Worm (Caenorhabditis elegans) whole organism, L1 larva: Measurements from ENCODE around the gene clec-208.

Source experiments
- Y116A8C.19 ChIP-seq: sonication (generic microtip); optimal IDR thresholded peaks from 2 replicates; lab custom pipeline; 2016; ENCODE audit warnings: missing compliant biosample characterization, missing genetic modification characterization, borderline replicate concordance
- alr-1 ChIP-seq: fragments of 200-800 bp; sonication (Bioruptor generic); optimal IDR thresholded peaks from 2 replicates; lab custom pipeline; 2018; ENCODE audit warnings: borderline replicate concordance, mild to moderate bottlenecking, missing genetic modification characterization, missing compliant biosample characterization
- aly-2 ChIP-seq: fragments of 150-350 bp; optimal IDR thresholded peaks from 2 replicates; lab custom pipeline; 2014; ENCODE audit warnings: missing biosample characterization, missing genetic modification characterization
- blmp-1 ChIP-seq: fragments of 150-350 bp; optimal IDR thresholded peaks from 2 replicates; lab custom pipeline; 2014; ENCODE audit warnings: missing biosample characterization, missing genetic modification characterization
- ceh-63 ChIP-seq: fragments of 200-800 bp; sonication (Bioruptor generic); optimal IDR thresholded peaks from 2 replicates; lab custom pipeline; 2018; ENCODE audit warnings: mild to moderate bottlenecking, missing genetic modification characterization, missing compliant biosample characterization
- ceh-82 ChIP-seq, 3 experiments: fragments of 150-350 bp in 1 of 3; sonication (generic microtip) in 2 of 3; optimal IDR thresholded peaks; 2 replicates each; lab custom pipeline; 2014 to 2017; ENCODE audit warnings: missing biosample characterization in 3 of 3, missing genetic modification characterization in 3 of 3
- ceh-90 ChIP-seq: sonication (generic microtip); optimal IDR thresholded peaks from 2 replicates; lab custom pipeline; 2016; ENCODE audit warnings: missing genetic modification characterization, missing compliant biosample characterization
- efl-1 ChIP-seq, 4 experiments: fragments of 150-350 bp; optimal IDR thresholded peaks in 3 of 4; peaks in 1 of 4; 1 replicate in 1 of 4; 2 replicates in 3 of 4; lab custom pipeline; 2014; ENCODE audit warnings: missing biosample characterization in 2 of 4, missing genetic modification characterization in 2 of 4, missing genetic modification reagents in 2 of 4
- efl-3 ChIP-seq: fragments of 200-800 bp; sonication (Bioruptor generic); optimal IDR thresholded peaks from 2 replicates; lab custom pipeline; 2018; ENCODE audit warnings: mild to moderate bottlenecking, missing genetic modification characterization, missing compliant biosample characterization
- egl-13 ChIP-seq: sonication (generic microtip); optimal IDR thresholded peaks from 2 replicates; lab custom pipeline; 2016; ENCODE audit warnings: missing genotype, missing genetic modification reagents, missing genetic modification characterization, missing compliant biosample characterization
- elt-3 ChIP-seq, 6 experiments: fragments of 150-350 bp in 1 of 6; sonication (generic microtip); optimal IDR thresholded peaks; 2 replicates each; lab custom pipeline; 2017 to 2018; ENCODE audit warnings: missing biosample characterization in 6 of 6, missing genetic modification characterization in 6 of 6, inconsistent platforms in 1 of 6
- fkh-10 ChIP-seq: sonication (generic microtip); optimal IDR thresholded peaks from 2 replicates; lab custom pipeline; 2017; ENCODE audit warnings: missing biosample characterization, missing genetic modification reagents, missing genetic modification characterization
- fkh-4 ChIP-seq: sonication (generic microtip); optimal IDR thresholded peaks from 2 replicates; lab custom pipeline; 2016; ENCODE audit warnings: missing compliant biosample characterization, missing genetic modification characterization, borderline replicate concordance
- fos-1 ChIP-seq: fragments of 150-350 bp; optimal IDR thresholded peaks from 2 replicates; lab custom pipeline; 2014; ENCODE audit warnings: missing biosample characterization, missing genetic modification characterization
- grh-1 ChIP-seq: fragments of 200-800 bp; sonication (Bioruptor generic); IDR thresholded peaks from 2 replicates; pipeline ENCODE4 v1.3.6; 2022; ENCODE audit warnings: missing genetic modification reagents, missing genetic modification characterization, missing compliant biosample characterization
- hpl-2 ChIP-seq: fragments of 150-350 bp; optimal IDR thresholded peaks from 2 replicates; lab custom pipeline; 2014; ENCODE audit warnings: missing biosample characterization, missing genetic modification reagents, missing genetic modification characterization
- isw-1 ChIP-seq: fragments of 200-800 bp; sonication (Bioruptor generic); IDR thresholded peaks from 2 replicates; pipeline ENCODE4 v1.3.6; 2022; ENCODE audit warnings: missing genetic modification characterization, missing compliant biosample characterization
- jun-1 ChIP-seq: fragments of 150-350 bp; optimal IDR thresholded peaks from 2 replicates; lab custom pipeline; 2014; ENCODE audit warnings: missing biosample characterization, missing genetic modification reagents, missing genetic modification characterization
- lin-13 ChIP-seq: fragments of 150-350 bp; optimal IDR thresholded peaks from 2 replicates; lab custom pipeline; 2014; ENCODE audit warnings: missing biosample characterization, missing genetic modification reagents, missing genetic modification characterization
- lin-39 ChIP-seq: fragments of 150-350 bp; optimal IDR thresholded peaks from 2 replicates; lab custom pipeline; 2014; ENCODE audit warnings: missing biosample characterization, missing genetic modification reagents, missing genetic modification characterization
- lir-3 ChIP-seq: sonication (generic microtip); optimal IDR thresholded peaks from 2 replicates; lab custom pipeline; 2016; ENCODE audit warnings: mild to moderate bottlenecking, missing genetic modification characterization, moderate library complexity, missing compliant biosample characterization; ENCODE audit not compliant: poor library complexity
- lsy-2 ChIP-seq, 2 experiments: fragments of 150-350 bp; optimal IDR thresholded peaks; 2 replicates each; lab custom pipeline; 2014; ENCODE audit warnings: missing biosample characterization in 2 of 2, missing genetic modification characterization in 2 of 2
- mef-2 ChIP-seq: fragments of 150-350 bp; optimal IDR thresholded peaks from 2 replicates; lab custom pipeline; 2014; ENCODE audit warnings: missing biosample characterization, missing genetic modification characterization
- nhr-19 ChIP-seq: fragments of 200-800 bp; sonication (Bioruptor generic); conservative IDR thresholded peaks from 2 replicates; pipeline ENCODE4 v1.3.6; 2022; ENCODE audit warnings: missing genetic modification characterization, missing compliant biosample characterization
- nhr-20 ChIP-seq: sonication (generic microtip); optimal IDR thresholded peaks from 2 replicates; lab custom pipeline; 2016; ENCODE audit warnings: mild to moderate bottlenecking, missing genetic modification characterization, missing compliant biosample characterization
- nhr-237 ChIP-seq: fragments of 150-350 bp; optimal IDR thresholded peaks from 2 replicates; lab custom pipeline; 2014; ENCODE audit warnings: missing biosample characterization, missing genetic modification characterization
- nhr-28 ChIP-seq: fragments of 150-350 bp; optimal IDR thresholded peaks from 2 replicates; lab custom pipeline; 2014; ENCODE audit warnings: missing biosample characterization, missing genetic modification characterization
- nhr-47 ChIP-seq: sonication (generic microtip); optimal IDR thresholded peaks from 2 replicates; lab custom pipeline; 2016; ENCODE audit warnings: mild to moderate bottlenecking, missing genetic modification characterization, moderate library complexity, missing compliant biosample characterization
- nhr-71 ChIP-seq: sonication (generic microtip); optimal IDR thresholded peaks from 2 replicates; lab custom pipeline; 2016; ENCODE audit warnings: mild to moderate bottlenecking, missing genetic modification characterization, moderate library complexity, missing compliant biosample characterization
- nhr-77 ChIP-seq: fragments of 150-350 bp; optimal IDR thresholded peaks from 2 replicates; lab custom pipeline; 2014; ENCODE audit warnings: missing biosample characterization, missing genetic modification characterization
- nhr-85 ChIP-seq: sonication (generic microtip); peaks from one replicate; lab custom pipeline; 2016; ENCODE audit warnings: missing genetic modification characterization, inconsistent platforms, missing compliant biosample characterization
- pag-3 ChIP-seq: sonication (generic microtip); optimal IDR thresholded peaks from 2 replicates; lab custom pipeline; 2017; ENCODE audit warnings: missing genetic modification characterization, mild to moderate bottlenecking, missing compliant biosample characterization, antibody characterized with exemption, borderline replicate concordance; ENCODE audit not compliant: insufficient read depth
- pax-3 ChIP-seq: fragments of 200-800 bp; sonication (Bioruptor generic); optimal IDR thresholded peaks from 2 replicates; lab custom pipeline; 2018; ENCODE audit warnings: mild to moderate bottlenecking, missing genetic modification characterization, moderate library complexity, missing compliant biosample characterization
- pqm-1 ChIP-seq: sonication (generic microtip); optimal IDR thresholded peaks from 3 replicates; lab custom pipeline; 2017; ENCODE audit warnings: missing biosample characterization, missing genetic modification characterization
- rnt-1 ChIP-seq: sonication (generic microtip); optimal IDR thresholded peaks from 2 replicates; lab custom pipeline; 2016; ENCODE audit warnings: mild to moderate bottlenecking, missing genetic modification characterization, moderate library complexity, missing compliant biosample characterization
- skn-1 ChIP-seq: fragments of 150-350 bp; optimal IDR thresholded peaks from 2 replicates; lab custom pipeline; 2014; ENCODE audit warnings: missing biosample characterization, missing genetic modification characterization
- tbx-2 ChIP-seq: sonication (generic microtip); optimal IDR thresholded peaks from 2 replicates; lab custom pipeline; 2016; ENCODE audit warnings: missing genetic modification characterization, missing compliant biosample characterization
- unc-130 ChIP-seq: fragments of 150-350 bp; optimal IDR thresholded peaks from 2 replicates; lab custom pipeline; 2017; ENCODE audit warnings: missing biosample characterization, missing genetic modification characterization, inconsistent platforms
- unc-30 ChIP-seq: sonication (generic microtip); optimal IDR thresholded peaks from 2 replicates; lab custom pipeline; 2017; ENCODE audit warnings: missing biosample characterization, missing genetic modification characterization
- unc-86 ChIP-seq: sonication (generic microtip); optimal IDR thresholded peaks from 2 replicates; lab custom pipeline; 2016; ENCODE audit warnings: missing genetic modification characterization, missing compliant biosample characterization
- unc-98 ChIP-seq: fragments of 200-800 bp; sonication (Bioruptor generic); IDR thresholded peaks from 2 replicates; pipeline ENCODE4 v1.3.6; 2022; ENCODE audit warnings: missing genetic modification characterization, missing compliant biosample characterization
- xbp-1 ChIP-seq: sonication (generic microtip); optimal IDR thresholded peaks from 2 replicates; lab custom pipeline; 2016; ENCODE audit warnings: missing genetic modification characterization, missing compliant biosample characterization
- zag-1 ChIP-seq: fragments of 150-350 bp; optimal IDR thresholded peaks from 2 replicates; lab custom pipeline; 2014; ENCODE audit warnings: missing biosample characterization, missing genetic modification characterization
- ztf-11 ChIP-seq, 2 experiments: sonication (generic microtip); optimal IDR thresholded peaks; 2 replicates each; lab custom pipeline; 2016 to 2017; ENCODE audit warnings: missing genetic modification characterization in 2 of 2, missing biosample characterization in 1 of 2, missing compliant biosample characterization in 1 of 2
- ztf-4 ChIP-seq: fragments of 150-350 bp; optimal IDR thresholded peaks from 2 replicates; lab custom pipeline; 2014; ENCODE audit warnings: missing biosample characterization, missing genetic modification characterization

clec-208 gene

DNA sequence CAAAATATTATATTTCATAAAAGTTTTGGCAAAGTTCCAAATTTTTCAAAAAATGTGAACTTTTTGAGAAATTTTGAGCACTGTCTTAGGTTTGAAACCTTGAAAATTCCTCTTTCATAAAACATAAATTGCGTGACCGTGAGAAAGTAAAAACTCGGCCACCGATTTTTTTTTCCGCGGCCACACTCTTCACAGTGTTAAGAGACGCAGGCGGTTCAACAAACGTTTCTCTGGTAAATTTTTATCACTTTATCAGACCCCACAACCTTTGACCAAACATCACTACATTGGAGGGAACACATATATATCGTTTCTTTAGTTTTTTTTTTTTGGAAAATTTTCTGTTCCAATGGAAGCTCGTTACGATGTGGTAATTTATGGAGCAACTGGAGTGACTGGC is 24.8 kb downstream of the clec-208 start, which contains the start of gene F22F7.2 (continued):
- no peak for TF ChIP-seq pax-3 (tag; lab: Kevin White, UChicago)
- TF ChIP-seq zag-1 = no peak
- TF ChIP-seq ceh-82 (tag; optimal IDR thresholded peaks at IDR 0.05; lab: Kevin White, UChicago) = no peak
- TF ChIP-seq ztf-4 (tag; lab: Kevin White, UChicago) = no peak
- no peak for TF ChIP-seq xbp-1 (tag; lab: Kevin White, UChicago)
- no peak for TF ChIP-seq skn-1 (tag; lab: Kevin White, UChicago)
- no peak for TF ChIP-seq unc-86 (tag; lab: Kevin White, UChicago)
- no peak for TF ChIP-seq fos-1 (tag; lab: Kevin White, UChicago)
- TF ChIP-seq lsy-2 (tag; optimal IDR thresholded peaks at IDR 0.05; lab: Kevin White, UChicago) = no peak
- TF ChIP-seq ceh-90 (tag; lab: Kevin White, UChicago) = no peak
- no peak for TF ChIP-seq fkh-10
- TF ChIP-seq ztf-11 (tag; optimal IDR thresholded peaks at IDR 0.05; lab: Kevin White, UChicago) = no peak
- no peak for TF ChIP-seq nhr-19
- TF ChIP-seq jun-1 (tag; lab: Kevin White, UChicago) = no peak
- TF ChIP-seq rnt-1 (tag; lab: Kevin White, UChicago) = peak; percentile 50
- no peak for TF ChIP-seq nhr-85 (tag; lab: Kevin White, UChicago)
- no peak for TF ChIP-seq Y116A8C.19
- no peak for TF ChIP-seq nhr-77 (tag; lab: Kevin White, UChicago)
- no peak for TF ChIP-seq nhr-28 (tag; lab: Kevin White, UChicago)
- no peak for TF ChIP-seq unc-130 (tag; lab: Kevin White, UChicago)
- TF ChIP-seq grh-1 (GFP tag; lab: Robert Waterston, UW) = no peak
- TF ChIP-seq unc-30 (tag; lab: Kevin White, UChicago) = no peak
- TF ChIP-seq nhr-47 (tag; lab: Kevin White, UChicago) = no peak
- peak; percentile 68 for TF ChIP-seq nhr-20 (tag; lab: Kevin White, UChicago)
- TF ChIP-seq, all 84 proteins: peak for 7

DNA sequence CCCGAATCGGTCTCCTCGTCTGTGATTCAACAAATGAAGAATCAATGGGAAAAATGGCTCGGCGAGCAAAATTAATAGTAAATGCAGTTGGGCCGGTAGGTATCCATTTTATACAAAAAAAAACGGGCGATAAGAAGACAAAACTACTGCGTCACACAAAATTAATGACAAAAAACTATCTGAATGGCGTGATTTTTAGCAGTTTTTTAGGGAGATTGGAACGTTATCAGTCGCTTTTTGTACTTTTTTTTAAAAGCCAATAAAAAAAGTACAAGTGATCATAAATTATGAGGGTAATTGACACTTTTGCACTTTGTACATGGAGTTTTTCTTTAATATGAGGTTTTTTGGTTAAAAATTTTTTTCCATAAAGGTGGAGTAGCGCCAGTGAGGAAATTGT is 25.4 kb downstream of the clec-208 start:
- no peak for TF ChIP-seq zag-1

DNA sequence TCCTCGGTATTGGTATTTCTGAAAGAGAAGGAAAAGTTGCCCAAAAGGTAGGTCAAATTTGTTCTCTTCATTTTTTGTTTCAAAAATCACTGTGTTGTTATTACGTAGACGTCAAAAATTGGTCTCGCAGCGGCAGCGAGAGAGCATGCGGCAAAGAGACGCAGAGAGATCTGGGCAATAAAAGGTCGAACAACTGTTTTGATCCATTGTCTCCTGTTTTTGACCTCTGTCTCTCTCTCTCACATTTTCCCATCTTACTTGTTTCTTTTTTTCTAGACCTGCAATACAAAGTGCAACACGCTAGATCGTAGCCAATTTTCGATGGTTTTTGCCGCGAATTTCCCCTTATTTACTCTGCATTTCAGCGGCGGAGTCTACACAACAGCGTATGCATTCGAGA is 28.8 kb downstream of the clec-208 start:
- no peak for TF ChIP-seq grh-1 (GFP tag; lab: Robert Waterston, UW)
- TF ChIP-seq rnt-1 (tag; lab: Kevin White, UChicago) = peak; percentile 73
- TF ChIP-seq efl-1 (optimal IDR thresholded peaks at IDR 0.05; lab: Kevin White, UChicago) = no peak
- peak in 1 of 2 experiments; percentile 88 for TF ChIP-seq efl-1 (GFP tag; optimal IDR thresholded peaks at IDR 0.05 in 1 of 2; lab: Kevin White, UChicago)
- TF ChIP-seq efl-3 (GFP tag; lab: Kevin White, UChicago) = no peak

DNA sequence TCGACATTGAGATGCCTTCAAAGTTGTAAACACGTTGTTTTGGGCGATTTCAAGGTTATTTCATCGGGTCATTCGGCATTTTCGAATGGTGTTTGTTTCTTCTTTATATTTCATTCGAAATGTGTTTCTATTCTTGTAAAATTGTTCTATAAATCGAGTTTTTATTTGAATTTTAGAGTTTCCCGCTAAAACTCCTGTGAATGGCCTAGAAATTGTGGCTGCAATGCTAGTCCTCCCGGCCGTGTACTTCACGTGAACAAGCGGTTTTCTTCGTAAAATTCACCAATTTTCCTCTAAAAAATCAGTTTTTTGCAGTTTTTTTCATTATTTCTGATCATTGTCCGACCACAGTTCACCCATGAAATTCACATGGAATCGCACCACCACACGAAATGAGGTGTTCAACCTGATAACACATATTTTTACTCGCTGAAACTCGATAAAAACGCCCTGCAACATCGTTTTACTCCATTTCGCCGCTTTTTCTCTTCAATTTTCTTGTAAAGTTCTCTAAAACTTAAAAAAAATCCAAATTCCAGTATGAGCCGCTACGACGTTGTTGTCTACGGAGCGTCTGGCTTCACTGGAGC is 29.3 kb downstream of the clec-208 start, which contains the start of gene ldp-1:
Gene ldp-1, plus strand, starts transcription at position 540 of the 590 bp plus-strand sequence.
- TF ChIP-seq hpl-2 (GFP tag; lab: Kevin White, UChicago) = no peak
- TF ChIP-seq zag-1 = no peak
- peak; percentile 82 for TF ChIP-seq unc-98
- TF ChIP-seq nhr-71 (tag; lab: Kevin White, UChicago) = peak; percentile 89
- peak in 1 of 6 experiments; percentile 51 for TF ChIP-seq elt-3 (tag; optimal IDR thresholded peaks at IDR 0.05; lab: Kevin White, UChicago)
- peak; percentile 13 for TF ChIP-seq nhr-237 (tag; lab: Kevin White, UChicago)
- TF ChIP-seq blmp-1 = peak; percentile 34
- peak; percentile 95 to 99 for TF ChIP-seq efl-1 (optimal IDR thresholded peaks at IDR 0.05; lab: Kevin White, UChicago)
- TF ChIP-seq efl-1 (GFP tag; optimal IDR thresholded peaks at IDR 0.05 in 1 of 2; lab: Kevin White, UChicago) = peak; percentile 94 to 99
- TF ChIP-seq lin-39 (tag; lab: Kevin White, UChicago) = peak; percentile 20
- TF ChIP-seq ceh-90 (tag; lab: Kevin White, UChicago) = peak; percentile 96
- TF ChIP-seq mef-2 (tag; lab: Kevin White, UChicago) = no peak
- peak; percentile 67 for TF ChIP-seq lin-13
- TF ChIP-seq aly-2 (tag; lab: Kevin White, UChicago) = peak; percentile 6
- TF ChIP-seq tbx-2 (tag; lab: Kevin White, UChicago) = peak; percentile 90
- TF ChIP-seq pqm-1 = no peak
- peak; percentile 95 for TF ChIP-seq lir-3 (tag; lab: Kevin White, UChicago)
- peak; percentile 2 for TF ChIP-seq fkh-10
- TF ChIP-seq pag-3 (tag; lab: Kevin White, UChicago) = no peak
- TF ChIP-seq nhr-85 (tag; lab: Kevin White, UChicago) = peak; percentile 93
- TF ChIP-seq ceh-63 (GFP tag; lab: Kevin White, UChicago) = peak; percentile 60
- peak; percentile 78 for TF ChIP-seq isw-1
- TF ChIP-seq egl-13 = peak; percentile 85
- TF ChIP-seq alr-1 (tag; lab: Kevin White, UChicago) = no peak
- peak; percentile 94 for TF ChIP-seq fkh-4
- peak; percentile 11 for TF ChIP-seq skn-1 (tag; lab: Kevin White, UChicago)
